Worm (Caenorhabditis elegans) whole organism, late embryonic: Measurements from ENCODE around the gene tag-123.

ENCODE experiments used
- T23F11.4 ChIP-seq: fragments of 200-800 bp; sonication (Bioruptor generic); optimal IDR thresholded peaks from 2 replicates; lab custom pipeline; 2018; ENCODE audit warnings: mild to moderate bottlenecking, missing genetic modification characterization, missing compliant biosample characterization
- hlh-30 ChIP-seq: sonication (generic microtip); optimal IDR thresholded peaks from 2 replicates; lab custom pipeline; 2017; ENCODE audit warnings: antibody characterized with exemption, missing genetic modification characterization, missing compliant biosample characterization; ENCODE audit not compliant: insufficient read depth
- pha-4 ChIP-seq: fragments of 150-350 bp; optimal IDR thresholded peaks from 2 replicates; lab custom pipeline; 2018; ENCODE audit warnings: missing biosample characterization, missing genetic modification reagents, missing genetic modification characterization

DNA sequence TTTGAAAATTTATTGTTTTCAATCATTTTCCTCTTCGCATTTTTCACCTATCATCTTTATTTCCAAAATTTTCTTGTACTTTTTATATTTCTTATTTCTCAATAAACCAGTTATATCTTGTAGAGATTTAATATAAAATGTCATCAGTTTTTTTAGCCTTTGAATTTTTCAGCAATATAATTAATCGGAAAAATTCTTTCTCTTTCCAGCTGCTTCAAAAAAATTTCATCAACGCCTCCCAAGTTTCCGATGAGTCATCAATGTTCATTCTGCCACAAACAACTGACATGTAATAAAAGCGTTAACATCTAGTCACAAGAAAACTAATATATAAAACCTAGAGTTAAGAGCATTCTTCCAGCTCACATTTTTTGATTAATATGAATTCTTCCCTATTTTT, 8.7 kb downstream of the tag-123 start, which contains the start of gene F08F1.4:
- TF ChIP-seq pha-4 (tag; lab: Kevin White, UChicago) = no peak
- no peak for TF ChIP-seq T23F11.4 (GFP tag; lab: Kevin White, UChicago)
- TF ChIP-seq hlh-30 (tag; lab: Kevin White, UChicago) = no peak
